Worm (Caenorhabditis elegans) whole organism, young adult: ENCODE data around the gene nstp-10.
A peak's percentile ranks its signal among the peaks of the same experiment; 100 is the strongest.

Experiments
- B0019.2 ChIP-seq: fragments of 200-800 bp; sonication (Bioruptor generic); conservative IDR thresholded peaks from 2 replicates; pipeline ENCODE4 v1.3.6; 2022; ENCODE audit warnings: missing genetic modification reagents, missing genetic modification characterization, missing compliant biosample characterization
- B0336.3 ChIP-seq: fragments of 200-800 bp; sonication (Bioruptor generic); IDR thresholded peaks from 2 replicates; pipeline ENCODE4 v1.3.6; 2022; ENCODE audit warnings: missing genetic modification characterization, missing compliant biosample characterization
- C17E4.6 ChIP-seq: fragments of 200-800 bp; sonication (Bioruptor generic); IDR thresholded peaks from 2 replicates; pipeline ENCODE4 v1.3.6; 2022; ENCODE audit warnings: missing genetic modification reagents, missing genetic modification characterization, missing compliant biosample characterization
- D2030.7 ChIP-seq: fragments of 200-800 bp; sonication (Bioruptor generic); IDR thresholded peaks from 2 replicates; pipeline ENCODE4 v1.3.6; 2022; ENCODE audit warnings: missing genetic modification reagents, missing genetic modification characterization, missing compliant biosample characterization
- F10E7.11 ChIP-seq: sonication (generic microtip); optimal IDR thresholded peaks from 2 replicates; lab custom pipeline; 2017; ENCODE audit warnings: mild to moderate bottlenecking, missing genetic modification characterization, moderate library complexity, missing compliant biosample characterization
- F22D6.2 ChIP-seq: sonication (generic microtip); optimal IDR thresholded peaks from 2 replicates; lab custom pipeline; 2016; ENCODE audit warnings: mild to moderate bottlenecking, missing genetic modification characterization, missing compliant biosample characterization
- F23B12.7 ChIP-seq: sonication (generic microtip); optimal IDR thresholded peaks from 2 replicates; lab custom pipeline; 2017; ENCODE audit warnings: missing genetic modification characterization, mild to moderate bottlenecking, missing compliant biosample characterization, antibody characterized with exemption, moderate library complexity; ENCODE audit not compliant: insufficient read depth
- F39B2.1 ChIP-seq: fragments of 200-800 bp; sonication (Bioruptor generic); IDR thresholded peaks from 2 replicates; pipeline ENCODE4 v1.3.6; 2022; ENCODE audit warnings: missing genetic modification reagents, missing genetic modification characterization, missing compliant biosample characterization
- T07F8.4 ChIP-seq: sonication (generic microtip); optimal IDR thresholded peaks from 2 replicates; lab custom pipeline; 2016; ENCODE audit warnings: mild to moderate bottlenecking, missing genetic modification characterization, moderate library complexity, missing compliant biosample characterization
- T26A5.8 ChIP-seq: sonication (generic microtip); optimal IDR thresholded peaks from 2 replicates; lab custom pipeline; 2016; ENCODE audit warnings: missing genetic modification characterization, missing compliant biosample characterization
- Y79H2A.3 ChIP-seq: fragments of 200-800 bp; sonication (Bioruptor generic); conservative IDR thresholded peaks from 2 replicates; pipeline ENCODE4 v1.3.6; 2022; ENCODE audit warnings: missing genetic modification reagents, missing genetic modification characterization, missing compliant biosample characterization
- ZK185.1 ChIP-seq: sonication (generic microtip); optimal IDR thresholded peaks from 2 replicates; lab custom pipeline; 2016; ENCODE audit warnings: mild to moderate bottlenecking, missing genetic modification characterization, missing compliant biosample characterization; ENCODE audit not compliant: poor library complexity, severe bottlenecking
- ama-1 ChIP-seq, 3 experiments: fragments of 150-350 bp in 1 of 3; sonication (generic microtip) in 2 of 3; optimal IDR thresholded peaks; 2 replicates each; lab custom pipeline; 2014 to 2018; ENCODE audit warnings: missing biosample characterization in 2 of 3, missing genetic modification characterization in 2 of 3, missing genetic modification reagents in 2 of 3
- attf-3 ChIP-seq: fragments of 200-800 bp; sonication (Bioruptor generic); conservative IDR thresholded peaks from 2 replicates; pipeline ENCODE4 v1.3.6; 2022; ENCODE audit warnings: missing genetic modification reagents, missing genetic modification characterization, missing compliant biosample characterization
- attf-5 ChIP-seq: fragments of 200-800 bp; sonication (Bioruptor generic); optimal IDR thresholded peaks from 2 replicates; lab custom pipeline; 2018; ENCODE audit warnings: mild to moderate bottlenecking, missing genetic modification characterization, missing compliant biosample characterization
- ccch-3 ChIP-seq: fragments of 200-800 bp; sonication (Bioruptor generic); optimal IDR thresholded peaks from 2 replicates; lab custom pipeline; 2018; ENCODE audit warnings: mild to moderate bottlenecking, missing genetic modification characterization, missing compliant biosample characterization
- cebp-2 ChIP-seq: fragments of 200-800 bp; sonication (Bioruptor generic); IDR thresholded peaks from 2 replicates; pipeline ENCODE4 v1.3.6; 2022; ENCODE audit warnings: missing genetic modification characterization, missing compliant biosample characterization
- ceh-91 ChIP-seq: fragments of 200-800 bp; sonication (Bioruptor generic); IDR thresholded peaks from 2 replicates; pipeline ENCODE4 v1.3.6; 2022; ENCODE audit warnings: missing genetic modification reagents, missing genetic modification characterization, missing compliant biosample characterization
- die-1 ChIP-seq: sonication (generic microtip); optimal IDR thresholded peaks from 2 replicates; lab custom pipeline; 2016; ENCODE audit warnings: missing genotype, mild to moderate bottlenecking, missing genetic modification characterization, missing compliant biosample characterization
- dox-1 ChIP-seq: fragments of 200-800 bp; sonication (Bioruptor generic); IDR thresholded peaks from 2 replicates; pipeline ENCODE4 v1.3.6; 2022; ENCODE audit warnings: missing genetic modification reagents, missing genetic modification characterization, missing compliant biosample characterization
- dpff-1 ChIP-seq: sonication (generic microtip); optimal IDR thresholded peaks from 2 replicates; lab custom pipeline; 2017; ENCODE audit warnings: mild to moderate bottlenecking, missing genetic modification characterization, missing compliant biosample characterization
- egl-18 ChIP-seq: fragments of 200-800 bp; sonication (Bioruptor generic); IDR thresholded peaks from 2 replicates; pipeline ENCODE4 v1.3.6; 2022; ENCODE audit warnings: missing genetic modification reagents, missing genetic modification characterization, missing compliant biosample characterization
- egl-44 ChIP-seq: fragments of 200-800 bp; sonication (Bioruptor generic); IDR thresholded peaks from 2 replicates; pipeline ENCODE4 v1.3.6; 2022; ENCODE audit warnings: missing genetic modification reagents, missing genetic modification characterization, missing compliant biosample characterization
- hlh-26 ChIP-seq: fragments of 200-800 bp; sonication (Bioruptor generic); conservative IDR thresholded peaks from 2 replicates; pipeline ENCODE4 v1.3.6; 2022; ENCODE audit warnings: missing genetic modification reagents, missing genetic modification characterization, missing compliant biosample characterization
- hsf-1 ChIP-seq: fragments of 200-800 bp; sonication (Bioruptor generic); IDR thresholded peaks from 2 replicates; pipeline ENCODE4 v1.3.6; 2022; ENCODE audit warnings: missing genetic modification reagents, missing genetic modification characterization, missing compliant biosample characterization
- lag-1 ChIP-seq: fragments of 200-800 bp; sonication (Bioruptor generic); IDR thresholded peaks from 2 replicates; pipeline ENCODE4 v1.3.6; 2022; ENCODE audit warnings: missing genetic modification reagents, missing genetic modification characterization, missing compliant biosample characterization
- let-607 ChIP-seq, 2 experiments: fragments of 200-800 bp in 1 of 2; sonication (Bioruptor generic) in 1 of 2; sonication (generic microtip) in 1 of 2; optimal IDR thresholded peaks; 2 replicates each; lab custom pipeline; 2016 to 2018; ENCODE audit warnings: mild to moderate bottlenecking in 2 of 2, missing compliant biosample characterization in 2 of 2, missing genetic modification characterization in 2 of 2, moderate library complexity in 2 of 2, missing genotype in 1 of 2
- lin-35 ChIP-seq, 3 experiments: fragments of 150-350 bp in 2 of 3; sonication (generic microtip) in 1 of 3; optimal IDR thresholded peaks; 2 replicates each; lab custom pipeline; 2014 to 2018; ENCODE audit warnings: missing biosample characterization in 3 of 3, missing genetic modification characterization in 3 of 3, missing genetic modification reagents in 3 of 3
- lir-1 ChIP-seq: fragments of 200-800 bp; sonication (Bioruptor generic); conservative IDR thresholded peaks from 2 replicates; pipeline ENCODE4 v1.3.6; 2022; ENCODE audit warnings: missing genetic modification reagents, missing genetic modification characterization, missing compliant biosample characterization
- lsy-27 ChIP-seq: sonication (generic microtip); optimal IDR thresholded peaks from 2 replicates; lab custom pipeline; 2017; ENCODE audit warnings: missing genetic modification characterization, mild to moderate bottlenecking, missing compliant biosample characterization, antibody characterized with exemption, missing genotype, borderline replicate concordance; ENCODE audit not compliant: insufficient read depth
- madf-6 ChIP-seq: fragments of 200-800 bp; sonication (Bioruptor generic); IDR thresholded peaks from 2 replicates; pipeline ENCODE4 v1.3.6; 2022; ENCODE audit warnings: missing genetic modification reagents, missing genetic modification characterization, missing compliant biosample characterization
- madf-8 ChIP-seq: fragments of 200-800 bp; sonication (Bioruptor generic); conservative IDR thresholded peaks from 2 replicates; pipeline ENCODE4 v1.3.6; 2022; ENCODE audit warnings: missing genetic modification reagents, missing genetic modification characterization, missing compliant biosample characterization
- mcd-1 ChIP-seq: fragments of 200-800 bp; sonication (Bioruptor generic); IDR thresholded peaks from 2 replicates; pipeline ENCODE4 v1.3.6; 2022; ENCODE audit warnings: missing genetic modification reagents, missing genetic modification characterization, missing compliant biosample characterization
- mel-28 ChIP-seq: sonication (generic microtip); optimal IDR thresholded peaks from 2 replicates; lab custom pipeline; 2016; ENCODE audit warnings: borderline replicate concordance, mild to moderate bottlenecking, missing genetic modification characterization, missing compliant biosample characterization
- nfya-1 ChIP-seq: sonication (generic microtip); optimal IDR thresholded peaks from 2 replicates; lab custom pipeline; 2017; ENCODE audit warnings: antibody characterized with exemption, missing compliant biosample characterization, missing genetic modification characterization, borderline replicate concordance; ENCODE audit not compliant: insufficient read depth
- nfya-2 ChIP-seq: fragments of 200-800 bp; sonication (Bioruptor generic); IDR thresholded peaks from 2 replicates; pipeline ENCODE4 v1.3.6; 2022; ENCODE audit warnings: missing genetic modification reagents, missing genetic modification characterization, missing compliant biosample characterization
- nhr-27 ChIP-seq: fragments of 200-800 bp; sonication (Bioruptor generic); optimal IDR thresholded peaks from 2 replicates; lab custom pipeline; 2018; ENCODE audit warnings: mild to moderate bottlenecking, missing genetic modification characterization, moderate library complexity, missing compliant biosample characterization
- nhr-90 ChIP-seq: sonication (generic microtip); optimal IDR thresholded peaks from 2 replicates; lab custom pipeline; 2016; ENCODE audit warnings: missing genotype, mild to moderate bottlenecking, missing genetic modification characterization, missing compliant biosample characterization
- rec-8 ChIP-seq, 2 experiments: sonication (generic microtip); optimal IDR thresholded peaks; 2 replicates each; lab custom pipeline; 2016; ENCODE audit warnings: mild to moderate bottlenecking in 2 of 2, missing genetic modification characterization in 2 of 2, missing genetic modification reagents in 2 of 2, missing genotype in 2 of 2, missing biosample characterization in 1 of 2, missing compliant biosample characterization in 1 of 2, moderate library complexity in 1 of 2
- repo-1 ChIP-seq: sonication (generic microtip); optimal IDR thresholded peaks from 2 replicates; lab custom pipeline; 2017; ENCODE audit warnings: mild to moderate bottlenecking, missing genetic modification characterization, missing compliant biosample characterization
- snpc-3.4 ChIP-seq: sonication (generic microtip); optimal IDR thresholded peaks from 2 replicates; lab custom pipeline; 2017; ENCODE audit warnings: missing genetic modification characterization, mild to moderate bottlenecking, missing compliant biosample characterization, antibody characterized with exemption, moderate library complexity, missing genotype, missing genetic modification reagents
- tbp1 ChIP-seq: fragments of 200-800 bp; sonication (Bioruptor generic); optimal IDR thresholded peaks from 2 replicates; lab custom pipeline; 2018; ENCODE audit warnings: mild to moderate bottlenecking, missing genetic modification characterization, missing compliant biosample characterization
- tlf-1 ChIP-seq: fragments of 200-800 bp; sonication (Bioruptor generic); optimal IDR thresholded peaks from 2 replicates; lab custom pipeline; 2018; ENCODE audit warnings: mild to moderate bottlenecking, missing genetic modification characterization, missing compliant biosample characterization
- ztf-22 ChIP-seq: fragments of 200-800 bp; sonication (Bioruptor generic); optimal IDR thresholded peaks from 2 replicates; lab custom pipeline; 2018; ENCODE audit warnings: mild to moderate bottlenecking, missing genetic modification characterization, moderate library complexity, missing compliant biosample characterization
- ztf-26 ChIP-seq: sonication (generic microtip); optimal IDR thresholded peaks from 2 replicates; lab custom pipeline; 2017; ENCODE audit warnings: missing genetic modification characterization, missing compliant biosample characterization
- ztf-28 ChIP-seq: fragments of 200-800 bp; sonication (Bioruptor generic); IDR thresholded peaks from 2 replicates; pipeline ENCODE4 v1.3.6; 2022; ENCODE audit warnings: missing genetic modification reagents, missing genetic modification characterization, missing compliant biosample characterization
- ztf-6 ChIP-seq: fragments of 200-800 bp; sonication (Bioruptor generic); IDR thresholded peaks from 2 replicates; pipeline ENCODE4 v1.3.6; 2022; ENCODE audit warnings: missing genetic modification reagents, missing genetic modification characterization, missing compliant biosample characterization

Gene nstp-10

DNA sequence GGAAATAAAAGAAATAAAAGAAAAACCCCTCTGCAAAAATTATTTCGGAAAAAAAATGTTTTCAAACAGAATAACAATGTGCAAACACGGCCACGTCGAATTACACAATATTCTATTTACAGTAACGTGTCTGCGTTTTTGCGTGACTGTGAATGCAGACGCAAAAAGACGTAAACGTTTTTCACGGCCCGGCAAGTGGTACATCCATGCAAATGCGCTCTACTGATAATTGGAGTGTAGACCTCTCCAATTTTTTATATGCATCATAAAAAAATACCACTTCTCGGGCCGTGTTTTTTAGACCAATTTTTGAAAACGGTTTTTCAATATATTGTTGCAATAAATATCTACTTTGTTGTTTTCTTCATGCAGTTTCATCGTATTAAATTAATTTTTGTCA is at the start of gene nstp-10 (continued):
- TF ChIP-seq die-1 (tag; lab: Kevin White, UChicago) = no peak
- no peak for TF ChIP-seq lsy-27 (tag; lab: Kevin White, UChicago)
- TF ChIP-seq lag-1 (GFP tag; lab: Robert Waterston, UW) = no peak
- TF ChIP-seq nhr-90 (tag; lab: Kevin White, UChicago) = no peak
- TF ChIP-seq dox-1 (GFP tag; lab: Robert Waterston, UW) = peak; percentile 97
- TF ChIP-seq nfya-1 = no peak
- no peak for TF ChIP-seq T26A5.8 (tag; lab: Kevin White, UChicago)
- TF ChIP-seq tlf-1 (GFP tag; lab: Kevin White, UChicago) = peak; percentile 89
- TF ChIP-seq egl-44 (GFP tag; lab: Robert Waterston, UW) = no peak
- no peak for TF ChIP-seq cebp-2 (GFP tag; lab: Robert Waterston, UW)
- no peak for TF ChIP-seq nfya-2
- TF ChIP-seq ama-1 (optimal IDR thresholded peaks at IDR 0.05; lab: Kevin White, UChicago) = no peak
- no peak for TF ChIP-seq ama-1 (GFP tag; optimal IDR thresholded peaks at IDR 0.05; lab: Kevin White, UChicago)
- no peak for TF ChIP-seq T07F8.4
- TF ChIP-seq nhr-27 (tag; lab: Kevin White, UChicago) = no peak
- TF ChIP-seq hsf-1 (GFP tag; lab: Robert Waterston, UW) = peak; percentile 75; the same call in 1 of the 2 replicates
- TF ChIP-seq D2030.7 (GFP tag; lab: Robert Waterston, UW) = peak; percentile 97
- peak; percentile 77; the same call in 1 of the 2 replicates for TF ChIP-seq ztf-28 (GFP tag; lab: Robert Waterston, UW)
- TF ChIP-seq tbp1 (GFP tag; lab: Kevin White, UChicago) = peak; percentile 72
- peak; percentile 49 for TF ChIP-seq ZK185.1 (tag; lab: Kevin White, UChicago)
- peak; percentile 88 for TF ChIP-seq snpc-3.4
- TF ChIP-seq let-607 (tag; optimal IDR thresholded peaks at IDR 0.05; lab: Kevin White, UChicago) = no peak
- TF ChIP-seq ztf-6 (GFP tag; lab: Robert Waterston, UW) = no peak
- peak; percentile 70 for TF ChIP-seq attf-5 (GFP tag; lab: Kevin White, UChicago)
- peak; percentile 91 for TF ChIP-seq madf-8
- TF ChIP-seq mel-28 (tag; lab: Kevin White, UChicago) = no peak
- TF ChIP-seq F22D6.2 = no peak
- TF ChIP-seq repo-1 = no peak
- TF ChIP-seq C17E4.6 (GFP tag; lab: Robert Waterston, UW) = peak; percentile 83
- no peak for TF ChIP-seq egl-18
- peak in 1 of 3 experiments; percentile 8 for TF ChIP-seq lin-35 (GFP tag; optimal IDR thresholded peaks at IDR 0.05; lab: Kevin White, UChicago)
- peak; percentile 98 for TF ChIP-seq B0019.2
- no peak for TF ChIP-seq ccch-3 (GFP tag; lab: Kevin White, UChicago)
- TF ChIP-seq B0336.3 (GFP tag; lab: Robert Waterston, UW) = peak; percentile 82
- TF ChIP-seq ztf-26 = no peak
- TF ChIP-seq F23B12.7 = peak; percentile 85
- TF ChIP-seq madf-6 (GFP tag; lab: Robert Waterston, UW) = peak; percentile 97
- peak; percentile 25; the same call in 1 of the 2 replicates for TF ChIP-seq F39B2.1 (GFP tag; lab: Robert Waterston, UW)
- 0 out of 2 replicates have a peak, but pooled peaks have one; percentile 43 for TF ChIP-seq attf-3 (GFP tag; lab: Robert Waterston, UW)
- TF ChIP-seq mcd-1 = peak; percentile 95
- TF ChIP-seq F10E7.11 (tag; lab: Kevin White, UChicago) = no peak
- TF ChIP-seq lir-1 (GFP tag; lab: Robert Waterston, UW) = peak; percentile 71
- peak; percentile 96 for TF ChIP-seq ceh-91 (GFP tag; lab: Robert Waterston, UW)
- no peak for TF ChIP-seq ztf-22 (GFP tag; lab: Kevin White, UChicago)
- TF ChIP-seq Y79H2A.3 = peak; percentile 77; the same call in 1 of the 2 replicates
- TF ChIP-seq dpff-1 (tag; lab: Kevin White, UChicago) = no peak
- TF ChIP-seq hlh-26 (GFP tag; lab: Robert Waterston, UW) = no peak
- peak in 1 of 2 experiments; percentile 51 for TF ChIP-seq rec-8 (tag; optimal IDR thresholded peaks at IDR 0.05; lab: Kevin White, UChicago)
